Worm (Caenorhabditis elegans) whole organism, L4 larva: Measurements from ENCODE around the gene fipr-2.

Experiments
- D1046.2 ChIP-seq: fragments of 200-800 bp; sonication (Bioruptor generic); IDR thresholded peaks from 2 replicates; pipeline ENCODE4 v1.3.6; 2022; ENCODE audit warnings: missing genetic modification characterization, missing compliant biosample characterization
- F10B5.3 ChIP-seq: sonication (generic microtip); optimal IDR thresholded peaks from 2 replicates; lab custom pipeline; 2016; ENCODE audit warnings: mild to moderate bottlenecking, missing genetic modification characterization, missing compliant biosample characterization
- F26F4.8 ChIP-seq: fragments of 200-800 bp; sonication (Bioruptor generic); conservative IDR thresholded peaks from 2 replicates; pipeline ENCODE4 v1.3.6; 2022; ENCODE audit warnings: missing genetic modification characterization, missing compliant biosample characterization
- R02D3.7 ChIP-seq: fragments of 150-350 bp; sonication (generic microtip); optimal IDR thresholded peaks from 3 replicates; lab custom pipeline; 2014; ENCODE audit warnings: missing biosample characterization, missing genetic modification characterization
- T26A8.4 ChIP-seq: fragments of 200-800 bp; sonication (Bioruptor generic); IDR thresholded peaks from 2 replicates; pipeline ENCODE4 v1.3.6; 2022; ENCODE audit warnings: missing genetic modification characterization, missing compliant biosample characterization
- Y105C5A.15 ChIP-seq: fragments of 200-800 bp; sonication (Bioruptor generic); IDR thresholded peaks from 2 replicates; pipeline ENCODE4 v1.3.6; 2022; ENCODE audit warnings: missing genetic modification characterization, missing compliant biosample characterization
- Y48G9A.11 ChIP-seq: fragments of 200-800 bp; sonication (Bioruptor generic); IDR thresholded peaks from 2 replicates; pipeline ENCODE4 v1.3.6; 2022; ENCODE audit warnings: missing genetic modification reagents, missing genetic modification characterization, missing compliant biosample characterization
- Y5F2A.4 ChIP-seq: fragments of 200-800 bp; sonication (Bioruptor generic); optimal IDR thresholded peaks from 2 replicates; lab custom pipeline; 2018; ENCODE audit warnings: mild to moderate bottlenecking, missing genetic modification characterization, missing compliant biosample characterization
- ZK546.5 ChIP-seq, 2 experiments: sonication (generic microtip); optimal IDR thresholded peaks; 2 replicates each; lab custom pipeline; 2017; ENCODE audit warnings: missing biosample characterization in 2 of 2, missing genetic modification characterization in 2 of 2
- ama-1 ChIP-seq: fragments of 150-350 bp; optimal IDR thresholded peaks from 2 replicates; lab custom pipeline; 2014; ENCODE audit warnings: inconsistent platforms, mixed read lengths
- attf-4 ChIP-seq: sonication (generic microtip); optimal IDR thresholded peaks from 3 replicates; lab custom pipeline; 2017; ENCODE audit warnings: missing biosample characterization, missing genetic modification characterization
- ceh-32 ChIP-seq: sonication (generic microtip); optimal IDR thresholded peaks from 2 replicates; lab custom pipeline; 2016; ENCODE audit warnings: mild to moderate bottlenecking, missing genetic modification characterization, missing compliant biosample characterization; ENCODE audit not compliant: poor library complexity
- ceh-44 ChIP-seq: fragments of 200-800 bp; sonication (Bioruptor generic); IDR thresholded peaks from 2 replicates; pipeline ENCODE4 v1.3.6; 2022; ENCODE audit warnings: missing genetic modification reagents, missing genetic modification characterization, missing compliant biosample characterization
- ceh-62 ChIP-seq: sonication (generic microtip); optimal IDR thresholded peaks from 2 replicates; lab custom pipeline; 2017; ENCODE audit warnings: missing biosample characterization, missing genetic modification characterization
- ceh-82 ChIP-seq: sonication (generic microtip); optimal IDR thresholded peaks from 2 replicates; lab custom pipeline; 2017; ENCODE audit warnings: missing biosample characterization, missing genetic modification characterization
- daf-12 ChIP-seq: fragments of 150-350 bp; optimal IDR thresholded peaks from 2 replicates; lab custom pipeline; 2014; ENCODE audit warnings: missing biosample characterization, missing genetic modification reagents, missing genetic modification characterization
- daf-16 ChIP-seq, 3 experiments: sonication (generic microtip); optimal IDR thresholded peaks; 2 replicates each; lab custom pipeline; 2016 to 2017; ENCODE audit warnings: missing genetic modification characterization in 3 of 3, missing genetic modification reagents in 3 of 3, mild to moderate bottlenecking in 2 of 3, missing compliant biosample characterization in 2 of 3, missing biosample characterization in 1 of 3, moderate library complexity in 1 of 3
- daf-19 ChIP-seq: fragments of 200-800 bp; sonication (Bioruptor generic); conservative IDR thresholded peaks from 2 replicates; pipeline ENCODE4 v1.3.6; 2022; ENCODE audit warnings: missing genetic modification characterization, missing compliant biosample characterization
- daf-8 ChIP-seq: fragments of 200-800 bp; sonication (Bioruptor generic); IDR thresholded peaks from 2 replicates; pipeline ENCODE4 v1.3.6; 2022; ENCODE audit warnings: missing genetic modification characterization, missing compliant biosample characterization
- dmd-8 ChIP-seq: fragments of 200-800 bp; sonication (Bioruptor generic); IDR thresholded peaks from 2 replicates; pipeline ENCODE4 v1.3.6; 2022; ENCODE audit warnings: missing genetic modification characterization, missing compliant biosample characterization
- dmd-9 ChIP-seq: fragments of 200-800 bp; sonication (Bioruptor generic); IDR thresholded peaks from 2 replicates; pipeline ENCODE4 v1.3.6; 2022; ENCODE audit warnings: missing genetic modification reagents, missing genetic modification characterization, missing compliant biosample characterization
- dve-1 ChIP-seq: sonication (generic microtip); optimal IDR thresholded peaks from 2 replicates; lab custom pipeline; 2017; ENCODE audit warnings: antibody characterized with exemption, mild to moderate bottlenecking, missing genetic modification characterization, missing compliant biosample characterization; ENCODE audit not compliant: insufficient read depth
- fkh-10 ChIP-seq: fragments of 150-350 bp; optimal IDR thresholded peaks from 2 replicates; lab custom pipeline; 2014; ENCODE audit warnings: missing biosample characterization, missing genetic modification reagents, missing genetic modification characterization
- fos-1 ChIP-seq: fragments of 150-350 bp; optimal IDR thresholded peaks from 2 replicates; lab custom pipeline; 2014; ENCODE audit warnings: missing biosample characterization, missing genetic modification characterization
- hif-1 ChIP-seq, 2 experiments: sonication (generic microtip); optimal IDR thresholded peaks; 2 replicates each; lab custom pipeline; 2016 to 2017; ENCODE audit warnings: missing compliant biosample characterization in 2 of 2, missing genetic modification characterization in 2 of 2, missing genetic modification reagents in 2 of 2, missing genotype in 2 of 2, mild to moderate bottlenecking in 1 of 2
- hlh-11 ChIP-seq: fragments of 200-800 bp; sonication (Bioruptor generic); optimal IDR thresholded peaks from 2 replicates; lab custom pipeline; 2018; ENCODE audit warnings: mild to moderate bottlenecking, missing genetic modification characterization, missing compliant biosample characterization
- hlh-30 ChIP-seq: sonication (generic microtip); optimal IDR thresholded peaks from 2 replicates; lab custom pipeline; 2017; ENCODE audit warnings: antibody characterized with exemption, mild to moderate bottlenecking, missing genetic modification characterization, missing compliant biosample characterization; ENCODE audit not compliant: insufficient read depth
- hmg-1.1 ChIP-seq: fragments of 200-800 bp; sonication (Bioruptor generic); IDR thresholded peaks from 2 replicates; pipeline ENCODE4 v1.3.6; 2022; ENCODE audit warnings: missing genetic modification reagents, missing genetic modification characterization, missing compliant biosample characterization
- lin-1 ChIP-seq: fragments of 200-800 bp; sonication (Bioruptor generic); IDR thresholded peaks from 2 replicates; pipeline ENCODE4 v1.3.6; 2022; ENCODE audit warnings: missing genetic modification reagents, missing genetic modification characterization, missing compliant biosample characterization
- lin-15B ChIP-seq: fragments of 150-350 bp; sonication (generic microtip); optimal IDR thresholded peaks from 3 replicates; lab custom pipeline; 2014; ENCODE audit warnings: missing biosample characterization, missing genetic modification characterization
- lin-29 ChIP-seq: fragments of 200-800 bp; sonication (Bioruptor generic); IDR thresholded peaks from 2 replicates; pipeline ENCODE4 v1.3.6; 2022; ENCODE audit warnings: missing genetic modification reagents, missing genetic modification characterization, missing compliant biosample characterization
- lin-39 ChIP-seq: fragments of 150-350 bp; optimal IDR thresholded peaks from 2 replicates; lab custom pipeline; 2014; ENCODE audit warnings: missing biosample characterization, missing genetic modification reagents, missing genetic modification characterization
- lsy-2 ChIP-seq, 2 experiments: fragments of 150-350 bp in 1 of 2; sonication (generic microtip) in 1 of 2; optimal IDR thresholded peaks; 2 replicates each; lab custom pipeline; 2014 to 2017; ENCODE audit warnings: missing biosample characterization in 2 of 2, missing genetic modification characterization in 2 of 2
- madf-5 ChIP-seq, 2 experiments: fragments of 200-800 bp; sonication (Bioruptor generic); IDR thresholded peaks; 2 replicates each; pipeline ENCODE4 v1.3.6; 2022; ENCODE audit warnings: missing compliant biosample characterization in 2 of 2, missing genetic modification characterization in 2 of 2
- mdt-29 ChIP-seq: fragments of 200-800 bp; sonication (Bioruptor generic); IDR thresholded peaks from 2 replicates; pipeline ENCODE4 v1.3.6; 2022; ENCODE audit warnings: missing genetic modification reagents, missing genetic modification characterization, missing compliant biosample characterization
- mep-1 ChIP-seq: fragments of 150-350 bp; sonication (generic microtip); optimal IDR thresholded peaks from 3 replicates; lab custom pipeline; 2014; ENCODE audit warnings: missing biosample characterization, missing genetic modification characterization
- mxl-2 ChIP-seq: fragments of 200-800 bp; sonication (Bioruptor generic); conservative IDR thresholded peaks from 2 replicates; pipeline ENCODE4 v1.3.6; 2022; ENCODE audit warnings: missing genetic modification reagents, missing genetic modification characterization, missing compliant biosample characterization
- mxl-3 ChIP-seq: fragments of 200-800 bp; sonication (Bioruptor generic); optimal IDR thresholded peaks from 2 replicates; lab custom pipeline; 2018; ENCODE audit warnings: mild to moderate bottlenecking, missing genetic modification characterization, missing compliant biosample characterization
- nhr-11 ChIP-seq: fragments of 150-350 bp; optimal IDR thresholded peaks from 2 replicates; lab custom pipeline; 2014; ENCODE audit warnings: missing biosample characterization, missing genetic modification characterization
- nhr-28 ChIP-seq: fragments of 150-350 bp; optimal IDR thresholded peaks from 2 replicates; lab custom pipeline; 2014; ENCODE audit warnings: missing biosample characterization, missing genetic modification characterization
- nhr-48 ChIP-seq: sonication (generic microtip); optimal IDR thresholded peaks from 2 replicates; lab custom pipeline; 2016; ENCODE audit warnings: mild to moderate bottlenecking, missing genetic modification characterization, missing compliant biosample characterization
- nhr-6 ChIP-seq: fragments of 150-350 bp; optimal IDR thresholded peaks from 2 replicates; lab custom pipeline; 2014; ENCODE audit warnings: missing biosample characterization, missing genetic modification characterization
- nhr-77 ChIP-seq: fragments of 150-350 bp; optimal IDR thresholded peaks from 2 replicates; lab custom pipeline; 2014; ENCODE audit warnings: missing biosample characterization, missing genetic modification characterization
- pqm-1 ChIP-seq: sonication (generic microtip); optimal IDR thresholded peaks from 2 replicates; lab custom pipeline; 2017; ENCODE audit warnings: missing biosample characterization, missing genetic modification characterization
- rbr-2 ChIP-seq: sonication (generic microtip); optimal IDR thresholded peaks from 2 replicates; lab custom pipeline; 2016; ENCODE audit warnings: missing genotype, missing genetic modification characterization, missing compliant biosample characterization
- sdz-12 ChIP-seq: fragments of 200-800 bp; sonication (Bioruptor generic); optimal IDR thresholded peaks from 2 replicates; lab custom pipeline; 2018; ENCODE audit warnings: mild to moderate bottlenecking, missing genetic modification characterization, missing compliant biosample characterization
- snpc-1.2 ChIP-seq: fragments of 200-800 bp; sonication (Bioruptor generic); IDR thresholded peaks from 2 replicates; pipeline ENCODE4 v1.3.6; 2022; ENCODE audit warnings: missing genetic modification reagents, missing genetic modification characterization, missing compliant biosample characterization
- tag-97 ChIP-seq: fragments of 200-800 bp; sonication (Bioruptor generic); IDR thresholded peaks from 2 replicates; pipeline ENCODE4 v1.3.6; 2022; ENCODE audit warnings: missing genetic modification characterization, missing compliant biosample characterization
- zfp-3 ChIP-seq: fragments of 200-800 bp; sonication (Bioruptor generic); conservative IDR thresholded peaks from 2 replicates; pipeline ENCODE4 v1.3.6; 2022; ENCODE audit warnings: missing genetic modification reagents, missing genetic modification characterization, missing compliant biosample characterization
- zip-11 ChIP-seq: fragments of 200-800 bp; sonication (Bioruptor generic); IDR thresholded peaks from 2 replicates; pipeline ENCODE4 v1.3.6; 2022; ENCODE audit warnings: missing genetic modification characterization, missing compliant biosample characterization
- zip-2 ChIP-seq: fragments of 150-350 bp; optimal IDR thresholded peaks from 2 replicates; lab custom pipeline; 2014; ENCODE audit warnings: missing biosample characterization, missing genetic modification characterization
- ztf-7 ChIP-seq: fragments of 150-350 bp; optimal IDR thresholded peaks from 2 replicates; lab custom pipeline; 2014; ENCODE audit warnings: missing biosample characterization, missing genetic modification characterization

The fipr-2 gene

DNA sequence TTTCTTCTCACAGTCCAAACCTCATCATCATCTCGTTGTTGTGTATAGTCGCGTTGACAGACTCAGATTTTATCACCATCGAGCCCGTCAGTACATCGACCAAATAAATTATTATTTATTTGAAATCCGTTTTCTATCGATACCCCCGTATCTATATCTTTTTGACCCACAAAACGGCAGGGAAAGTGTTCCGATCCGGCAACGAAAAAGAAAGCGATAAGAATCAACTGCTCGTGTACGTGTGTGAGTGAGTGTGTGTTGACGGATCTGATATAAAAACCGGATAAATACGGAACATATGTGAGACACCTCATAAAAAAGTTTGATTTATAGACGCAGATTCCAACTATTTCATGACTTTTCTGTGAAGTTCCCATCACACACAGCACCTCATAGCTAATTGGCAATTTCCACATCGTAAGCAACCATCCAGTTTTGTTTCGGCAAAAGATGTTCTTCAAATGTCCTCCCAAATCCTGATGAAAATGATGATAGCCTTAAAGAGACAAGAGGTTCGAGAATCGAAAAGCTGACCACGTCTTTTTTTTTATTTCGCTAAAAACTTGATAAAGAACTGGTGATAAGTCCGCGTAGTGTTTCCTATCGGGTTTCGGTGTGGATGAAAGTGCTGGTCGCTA lies 10.8 kb upstream of the fipr-2 start:
- TF ChIP-seq zfp-3 (GFP tag; lab: Robert Waterston, UW), result no peak
- TF ChIP-seq ztf-7, result no peak
- no peak for TF ChIP-seq hlh-30 (tag; lab: Kevin White, UChicago)
- no peak for TF ChIP-seq daf-19 (GFP tag; lab: Robert Waterston, UW)
- no peak for TF ChIP-seq nhr-11
- no peak for TF ChIP-seq fkh-10 (GFP tag; lab: Kevin White, UChicago)
- peak; percentile 41 for TF ChIP-seq ama-1
- no peak for TF ChIP-seq F26F4.8 (GFP tag; lab: Robert Waterston, UW)
- peak; percentile 76 for TF ChIP-seq hlh-11
- TF ChIP-seq hmg-1.1 (GFP tag; lab: Robert Waterston, UW), result no peak
- no peak for TF ChIP-seq Y5F2A.4 (GFP tag; lab: Kevin White, UChicago)
- no peak for TF ChIP-seq rbr-2 (tag; lab: Kevin White, UChicago)
- TF ChIP-seq zip-2 (tag; lab: Kevin White, UChicago), result no peak
- no peak for TF ChIP-seq ZK546.5 (tag; optimal IDR thresholded peaks at IDR 0.05; lab: Kevin White, UChicago)
- no peak for TF ChIP-seq dmd-9
- no peak for TF ChIP-seq sdz-12 (GFP tag; lab: Kevin White, UChicago)
- TF ChIP-seq F10B5.3 (tag; lab: Kevin White, UChicago), result no peak
- peak; percentile 54 for TF ChIP-seq nhr-48 (tag; lab: Kevin White, UChicago)
- no peak for TF ChIP-seq lsy-2 (tag; optimal IDR thresholded peaks at IDR 0.05; lab: Kevin White, UChicago)
- no peak for TF ChIP-seq ceh-32
- no peak for TF ChIP-seq daf-12
- TF ChIP-seq snpc-1.2, result no peak
- TF ChIP-seq madf-5 (GFP tag; IDR thresholded peaks at IDR 0.05; lab: Robert Waterston, UW), result no peak
- TF ChIP-seq lin-15B, result no peak
- TF ChIP-seq nhr-77 (tag; lab: Kevin White, UChicago), result no peak
- no peak for TF ChIP-seq Y105C5A.15 (GFP tag; lab: Robert Waterston, UW)
- no peak for TF ChIP-seq lin-39 (tag; lab: Kevin White, UChicago)
- no peak for TF ChIP-seq mep-1
- 0 out of 2 replicates have a peak, but pooled peaks have one; percentile 8 for TF ChIP-seq lin-29 (GFP tag; lab: Robert Waterston, UW)
- no peak for TF ChIP-seq daf-16 (GFP tag; optimal IDR thresholded peaks at IDR 0.05; lab: Kevin White, UChicago)
- TF ChIP-seq daf-16 (tag; optimal IDR thresholded peaks at IDR 0.05; lab: Kevin White, UChicago), result no peak
- peak; percentile 49; the same call in 1 of the 2 replicates for TF ChIP-seq T26A8.4 (GFP tag; lab: Robert Waterston, UW)
- TF ChIP-seq tag-97 (GFP tag; lab: Robert Waterston, UW), result no peak
- peak; percentile 10 for TF ChIP-seq mxl-3 (GFP tag; lab: Kevin White, UChicago)
- TF ChIP-seq nhr-28 (tag; lab: Kevin White, UChicago), result peak; percentile 43
- TF ChIP-seq dve-1 (tag; lab: Kevin White, UChicago), result no peak
- TF ChIP-seq fos-1 (tag; lab: Kevin White, UChicago), result no peak
- no peak for TF ChIP-seq mdt-29 (GFP tag; lab: Robert Waterston, UW)
- TF ChIP-seq R02D3.7, result no peak
- TF ChIP-seq ceh-62 (tag; lab: Kevin White, UChicago), result no peak
- no peak for TF ChIP-seq daf-8 (GFP tag; lab: Robert Waterston, UW)
- TF ChIP-seq zip-11 (GFP tag; lab: Robert Waterston, UW), result no peak
- TF ChIP-seq ceh-44, result no peak
- TF ChIP-seq nhr-6 (tag; lab: Kevin White, UChicago), result no peak
- no peak for TF ChIP-seq dmd-8 (GFP tag; lab: Robert Waterston, UW)
- no peak for TF ChIP-seq D1046.2
- no peak for TF ChIP-seq lin-1 (GFP tag; lab: Robert Waterston, UW)
- no peak for TF ChIP-seq Y48G9A.11 (GFP tag; lab: Robert Waterston, UW)
- TF ChIP-seq ceh-82, result no peak
- TF ChIP-seq mxl-2 (GFP tag; lab: Robert Waterston, UW), result no peak
- no peak for TF ChIP-seq hif-1 (tag; optimal IDR thresholded peaks at IDR 0.05; lab: Kevin White, UChicago)
- no peak for TF ChIP-seq attf-4
- TF ChIP-seq pqm-1 (tag; lab: Kevin White, UChicago), result no peak
